Worm (Caenorhabditis elegans) whole organism, L4 larva: ENCODE data around the gene acs-19.
A peak's percentile ranks its signal among the peaks of the same experiment; 100 is the strongest.

ENCODE experiments used
- R02D3.7 ChIP-seq: fragments of 150-350 bp; sonication (generic microtip); optimal IDR thresholded peaks from 3 replicates; lab custom pipeline; 2014; ENCODE audit warnings: missing biosample characterization, missing genetic modification characterization
- T26A8.4 ChIP-seq: fragments of 200-800 bp; sonication (Bioruptor generic); IDR thresholded peaks from 2 replicates; pipeline ENCODE4 v1.3.6; 2022; ENCODE audit warnings: missing genetic modification characterization, missing compliant biosample characterization
- Y48G9A.11 ChIP-seq: fragments of 200-800 bp; sonication (Bioruptor generic); IDR thresholded peaks from 2 replicates; pipeline ENCODE4 v1.3.6; 2022; ENCODE audit warnings: missing genetic modification reagents, missing genetic modification characterization, missing compliant biosample characterization
- ZK337.2 ChIP-seq: fragments of 200-800 bp; sonication (Bioruptor generic); IDR thresholded peaks from 2 replicates; pipeline ENCODE4 v1.3.6; 2022; ENCODE audit warnings: missing genetic modification reagents, missing genetic modification characterization, missing compliant biosample characterization
- aha-1 ChIP-seq: fragments of 150-350 bp; peaks from one replicate; lab custom pipeline; 2014; ENCODE audit warnings: missing biosample characterization, missing genetic modification characterization
- arid-1 ChIP-seq: fragments of 200-800 bp; sonication (Bioruptor generic); conservative IDR thresholded peaks from 2 replicates; pipeline ENCODE4 v1.3.6; 2022; ENCODE audit warnings: missing genetic modification reagents, missing genetic modification characterization, missing compliant biosample characterization
- ceh-20 ChIP-seq: fragments of 200-800 bp; sonication (Bioruptor generic); IDR thresholded peaks from 2 replicates; pipeline ENCODE4 v1.3.6; 2022; ENCODE audit warnings: missing genetic modification reagents, missing genetic modification characterization, missing compliant biosample characterization
- ceh-28 ChIP-seq: fragments of 150-350 bp; optimal IDR thresholded peaks from 2 replicates; lab custom pipeline; 2014; ENCODE audit warnings: missing biosample characterization, missing genetic modification reagents, missing genetic modification characterization
- ceh-44 ChIP-seq: fragments of 200-800 bp; sonication (Bioruptor generic); IDR thresholded peaks from 2 replicates; pipeline ENCODE4 v1.3.6; 2022; ENCODE audit warnings: missing genetic modification reagents, missing genetic modification characterization, missing compliant biosample characterization
- ctbp-1 ChIP-seq: fragments of 200-800 bp; sonication (Bioruptor generic); IDR thresholded peaks from 2 replicates; pipeline ENCODE4 v1.3.6; 2022; ENCODE audit warnings: missing genetic modification reagents, missing genetic modification characterization, missing compliant biosample characterization
- daf-16 ChIP-seq, 3 experiments: sonication (generic microtip); optimal IDR thresholded peaks; 2 replicates each; lab custom pipeline; 2016 to 2017; ENCODE audit warnings: missing genetic modification characterization in 3 of 3, missing genetic modification reagents in 3 of 3, mild to moderate bottlenecking in 2 of 3, missing compliant biosample characterization in 2 of 3, missing biosample characterization in 1 of 3, moderate library complexity in 1 of 3
- dmd-6 ChIP-seq: fragments of 200-800 bp; sonication (Bioruptor generic); IDR thresholded peaks from 2 replicates; pipeline ENCODE4 v1.3.6; 2022; ENCODE audit warnings: missing genetic modification reagents, missing genetic modification characterization, missing compliant biosample characterization
- dve-1 ChIP-seq: sonication (generic microtip); optimal IDR thresholded peaks from 2 replicates; lab custom pipeline; 2017; ENCODE audit warnings: antibody characterized with exemption, mild to moderate bottlenecking, missing genetic modification characterization, missing compliant biosample characterization; ENCODE audit not compliant: insufficient read depth
- egl-43 ChIP-seq: fragments of 200-800 bp; sonication (Bioruptor generic); IDR thresholded peaks from 2 replicates; pipeline ENCODE4 v1.3.6; 2022; ENCODE audit warnings: missing genetic modification reagents, missing genetic modification characterization, missing compliant biosample characterization
- hif-1 ChIP-seq, 2 experiments: sonication (generic microtip); optimal IDR thresholded peaks; 2 replicates each; lab custom pipeline; 2016 to 2017; ENCODE audit warnings: missing compliant biosample characterization in 2 of 2, missing genetic modification characterization in 2 of 2, missing genetic modification reagents in 2 of 2, missing genotype in 2 of 2, mild to moderate bottlenecking in 1 of 2
- hlh-11 ChIP-seq: fragments of 200-800 bp; sonication (Bioruptor generic); optimal IDR thresholded peaks from 2 replicates; lab custom pipeline; 2018; ENCODE audit warnings: mild to moderate bottlenecking, missing genetic modification characterization, missing compliant biosample characterization
- hlh-30 ChIP-seq: sonication (generic microtip); optimal IDR thresholded peaks from 2 replicates; lab custom pipeline; 2017; ENCODE audit warnings: antibody characterized with exemption, mild to moderate bottlenecking, missing genetic modification characterization, missing compliant biosample characterization; ENCODE audit not compliant: insufficient read depth
- jun-1 ChIP-seq: fragments of 150-350 bp; optimal IDR thresholded peaks from 2 replicates; lab custom pipeline; 2014; ENCODE audit warnings: missing biosample characterization, missing genetic modification reagents, missing genetic modification characterization
- lin-39 ChIP-seq: fragments of 150-350 bp; optimal IDR thresholded peaks from 2 replicates; lab custom pipeline; 2014; ENCODE audit warnings: missing biosample characterization, missing genetic modification reagents, missing genetic modification characterization
- lir-3 ChIP-seq: sonication (generic microtip); optimal IDR thresholded peaks from 2 replicates; lab custom pipeline; 2016; ENCODE audit warnings: mild to moderate bottlenecking, missing genetic modification characterization, missing compliant biosample characterization
- lsy-2 ChIP-seq, 2 experiments: fragments of 150-350 bp in 1 of 2; sonication (generic microtip) in 1 of 2; optimal IDR thresholded peaks; 2 replicates each; lab custom pipeline; 2014 to 2017; ENCODE audit warnings: missing biosample characterization in 2 of 2, missing genetic modification characterization in 2 of 2
- madf-9 ChIP-seq: fragments of 200-800 bp; sonication (Bioruptor generic); conservative IDR thresholded peaks from 2 replicates; pipeline ENCODE4 v1.3.6; 2022; ENCODE audit warnings: missing genetic modification reagents, missing genetic modification characterization, missing compliant biosample characterization
- mdt-29 ChIP-seq: fragments of 200-800 bp; sonication (Bioruptor generic); IDR thresholded peaks from 2 replicates; pipeline ENCODE4 v1.3.6; 2022; ENCODE audit warnings: missing genetic modification reagents, missing genetic modification characterization, missing compliant biosample characterization
- mes-2 ChIP-seq: sonication (generic microtip); optimal IDR thresholded peaks from 2 replicates; lab custom pipeline; 2016; ENCODE audit warnings: missing genotype, mild to moderate bottlenecking, missing genetic modification characterization, missing compliant biosample characterization; ENCODE audit not compliant: poor library complexity, severe bottlenecking
- nhr-10 ChIP-seq: fragments of 150-350 bp; optimal IDR thresholded peaks from 2 replicates; lab custom pipeline; 2014; ENCODE audit warnings: missing biosample characterization, missing genetic modification characterization
- nhr-102 ChIP-seq: sonication (generic microtip); optimal IDR thresholded peaks from 2 replicates; lab custom pipeline; 2016; ENCODE audit warnings: mild to moderate bottlenecking, missing genetic modification characterization, moderate library complexity, missing compliant biosample characterization
- nhr-11 ChIP-seq: fragments of 150-350 bp; optimal IDR thresholded peaks from 2 replicates; lab custom pipeline; 2014; ENCODE audit warnings: missing biosample characterization, missing genetic modification characterization
- nhr-111 ChIP-seq: fragments of 200-800 bp; sonication (Bioruptor generic); optimal IDR thresholded peaks from 2 replicates; lab custom pipeline; 2018; ENCODE audit warnings: mild to moderate bottlenecking, missing genetic modification characterization, missing compliant biosample characterization
- nhr-237 ChIP-seq: sonication (generic microtip); optimal IDR thresholded peaks from 2 replicates; lab custom pipeline; 2017; ENCODE audit warnings: missing biosample characterization, missing genetic modification characterization
- nhr-25 ChIP-seq: sonication (generic microtip); optimal IDR thresholded peaks from 2 replicates; lab custom pipeline; 2017; ENCODE audit warnings: missing genetic modification characterization, mild to moderate bottlenecking, missing compliant biosample characterization, antibody characterized with exemption, moderate library complexity, borderline replicate concordance; ENCODE audit not compliant: insufficient read depth
- nhr-28 ChIP-seq: fragments of 150-350 bp; optimal IDR thresholded peaks from 2 replicates; lab custom pipeline; 2014; ENCODE audit warnings: missing biosample characterization, missing genetic modification characterization
- nhr-41 ChIP-seq: fragments of 200-800 bp; sonication (Bioruptor generic); IDR thresholded peaks from 2 replicates; pipeline ENCODE4 v1.3.6; 2022; ENCODE audit warnings: missing genetic modification reagents, missing genetic modification characterization, missing compliant biosample characterization
- nhr-6 ChIP-seq: fragments of 150-350 bp; optimal IDR thresholded peaks from 2 replicates; lab custom pipeline; 2014; ENCODE audit warnings: missing biosample characterization, missing genetic modification characterization
- nhr-76 ChIP-seq: fragments of 150-350 bp; optimal IDR thresholded peaks from 2 replicates; lab custom pipeline; 2014; ENCODE audit warnings: missing biosample characterization, missing genetic modification characterization
- nhr-77 ChIP-seq: fragments of 150-350 bp; optimal IDR thresholded peaks from 2 replicates; lab custom pipeline; 2014; ENCODE audit warnings: missing biosample characterization, missing genetic modification characterization
- php-3 ChIP-seq: fragments of 200-800 bp; sonication (Bioruptor generic); IDR thresholded peaks from 2 replicates; pipeline ENCODE4 v1.3.6; 2022; ENCODE audit warnings: missing genetic modification reagents, missing genetic modification characterization, missing compliant biosample characterization
- rbr-2 ChIP-seq: sonication (generic microtip); optimal IDR thresholded peaks from 2 replicates; lab custom pipeline; 2016; ENCODE audit warnings: missing genotype, missing genetic modification characterization, missing compliant biosample characterization
- set-16 ChIP-seq: fragments of 200-800 bp; sonication (Bioruptor generic); IDR thresholded peaks from 2 replicates; pipeline ENCODE4 v1.3.6; 2022; ENCODE audit warnings: missing genetic modification reagents, missing genetic modification characterization, missing compliant biosample characterization
- skn-1 ChIP-seq: fragments of 150-350 bp; optimal IDR thresholded peaks from 2 replicates; lab custom pipeline; 2014; ENCODE audit warnings: missing biosample characterization, missing genetic modification characterization
- snpc-4 ChIP-seq: fragments of 150-350 bp; optimal IDR thresholded peaks from 2 replicates; lab custom pipeline; 2014; ENCODE audit warnings: missing biosample characterization, missing genetic modification characterization
- tag-97 ChIP-seq: fragments of 200-800 bp; sonication (Bioruptor generic); IDR thresholded peaks from 2 replicates; pipeline ENCODE4 v1.3.6; 2022; ENCODE audit warnings: missing genetic modification characterization, missing compliant biosample characterization
- tra-1 ChIP-seq: fragments of 200-800 bp; sonication (Bioruptor generic); IDR thresholded peaks from 2 replicates; pipeline ENCODE4 v1.3.6; 2022; ENCODE audit warnings: missing genetic modification reagents, missing genetic modification characterization, missing compliant biosample characterization
- unc-130 ChIP-seq: sonication (generic microtip); optimal IDR thresholded peaks from 2 replicates; lab custom pipeline; 2016; ENCODE audit warnings: missing genetic modification reagents, missing genetic modification characterization, missing compliant biosample characterization
- vab-7 ChIP-seq: fragments of 200-800 bp; sonication (Bioruptor generic); IDR thresholded peaks from 2 replicates; pipeline ENCODE4 v1.3.6; 2022; ENCODE audit warnings: missing genetic modification reagents, missing genetic modification characterization, missing compliant biosample characterization
- zag-1 ChIP-seq: fragments of 150-350 bp; optimal IDR thresholded peaks from 2 replicates; lab custom pipeline; 2014; ENCODE audit warnings: missing biosample characterization, missing genetic modification characterization
- zip-11 ChIP-seq: fragments of 200-800 bp; sonication (Bioruptor generic); IDR thresholded peaks from 2 replicates; pipeline ENCODE4 v1.3.6; 2022; ENCODE audit warnings: missing genetic modification characterization, missing compliant biosample characterization
- ztf-7 ChIP-seq: fragments of 150-350 bp; optimal IDR thresholded peaks from 2 replicates; lab custom pipeline; 2014; ENCODE audit warnings: missing biosample characterization, missing genetic modification characterization

acs-19 gene

DNA sequence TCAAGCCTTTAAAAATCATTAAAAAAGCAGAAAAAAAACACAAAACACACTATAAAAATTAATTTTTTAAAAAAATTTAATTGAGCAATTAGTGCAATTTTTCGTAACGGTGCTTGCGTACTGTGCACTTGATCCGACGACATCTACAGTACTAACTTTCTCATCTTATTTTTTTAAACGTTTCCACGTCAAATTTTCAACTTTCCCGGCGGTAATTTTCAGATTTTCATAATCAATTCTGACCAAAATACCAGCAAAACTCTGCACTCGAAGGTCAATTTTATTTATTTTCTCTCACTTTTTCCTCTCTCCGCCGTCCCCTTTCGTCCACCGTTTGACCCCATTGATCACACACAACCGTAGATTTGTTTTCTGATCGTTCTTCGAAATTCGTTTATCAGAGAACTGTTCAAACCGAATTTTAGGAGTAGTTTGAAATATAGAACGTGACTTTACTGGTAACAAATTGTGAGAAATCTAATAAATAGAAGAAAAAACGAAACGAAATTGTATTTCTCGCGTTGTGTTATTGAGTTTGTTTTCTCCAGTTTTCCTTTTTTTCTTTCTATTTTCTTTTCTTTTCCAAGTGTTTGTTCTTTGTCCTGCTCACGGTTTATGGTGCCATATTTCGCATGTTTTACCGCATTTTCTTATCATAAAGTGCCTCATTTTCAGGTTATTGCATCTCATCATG lies at the start of gene acs-19 (continued):
- no peak for TF ChIP-seq mes-2 (tag; lab: Kevin White, UChicago)
- no peak for TF ChIP-seq nhr-10 (tag; lab: Kevin White, UChicago)
- TF ChIP-seq jun-1, result no peak
- TF ChIP-seq ceh-28 (tag; lab: Kevin White, UChicago), result no peak
- TF ChIP-seq lin-39 (tag; lab: Kevin White, UChicago), result no peak
- TF ChIP-seq arid-1 (GFP tag; lab: Robert Waterston, UW), result no peak
- no peak for TF ChIP-seq nhr-76 (tag; lab: Kevin White, UChicago)
- TF ChIP-seq hif-1 (tag; optimal IDR thresholded peaks at IDR 0.05; lab: Kevin White, UChicago), result peak in 1 of 2 experiments; percentile 30
- no peak for TF ChIP-seq zag-1 (tag; lab: Kevin White, UChicago)

ce11 chrIII:3819579-3819978 lies 44.7 kb upstream of the acs-19 start, which contains the start of gene dpy-27:
TSS of gene dpy-27 (minus strand) at chrIII:3819679.
- TF ChIP-seq snpc-4 (tag; lab: Kevin White, UChicago) (no peak), nhr-237 (tag; lab: Kevin White, UChicago) (no peak), nhr-25 (tag; lab: Kevin White, UChicago) (no peak), lir-3 (tag; lab: Kevin White, UChicago) (no peak), vab-7 (no peak), zag-1 (tag; lab: Kevin White, UChicago) (no peak), skn-1 (tag; lab: Kevin White, UChicago) (no peak), nhr-28 (tag; lab: Kevin White, UChicago) (no peak), mdt-29 (no peak), lsy-2 (tag; optimal IDR thresholded peaks at IDR 0.05; lab: Kevin White, UChicago) (no peak), tag-97 (no peak), php-3 (GFP tag; lab: Robert Waterston, UW) (no peak), Y48G9A.11 (no peak), nhr-77 (tag; lab: Kevin White, UChicago) (no peak), daf-16 (GFP tag; optimal IDR thresholded peaks at IDR 0.05; lab: Kevin White, UChicago) (no peak), daf-16 (tag; optimal IDR thresholded peaks at IDR 0.05; lab: Kevin White, UChicago) (no peak)

DNA sequence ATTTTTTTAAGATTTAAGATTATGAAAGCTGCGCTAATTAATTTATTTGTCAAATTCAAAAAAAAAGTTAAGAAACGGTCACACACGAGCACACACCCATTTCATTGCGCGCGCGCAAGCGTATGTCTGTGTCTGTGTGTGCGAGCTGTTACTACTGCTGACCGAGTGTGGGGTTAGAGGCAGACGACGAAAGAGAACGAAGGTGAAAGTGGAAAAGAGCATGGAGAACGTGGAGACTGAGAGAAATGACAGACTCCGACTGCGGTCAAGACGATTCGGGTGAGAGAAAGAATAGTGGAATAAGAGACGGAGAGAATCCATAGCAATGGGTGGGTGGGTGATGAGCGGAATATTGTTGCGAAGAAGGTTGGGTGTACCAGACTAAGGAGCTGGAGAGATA lies 44.2 kb upstream of the acs-19 start:
- TF ChIP-seq nhr-111 (no peak), ztf-7 (tag; lab: Kevin White, UChicago) (peak; percentile 8), rbr-2 (tag; lab: Kevin White, UChicago) (peak; percentile 50), R02D3.7 (tag; lab: Kevin White, UChicago) (no peak), hlh-11 (tag; lab: Kevin White, UChicago) (peak; percentile 91), nhr-102 (tag; lab: Kevin White, UChicago) (peak; percentile 11), hlh-30 (peak; percentile 93), ceh-20 (GFP tag; lab: Robert Waterston, UW) (0 out of 2 replicates have a peak, but pooled peaks have one; percentile 10), aha-1 (tag; lab: Kevin White, UChicago) (peak; percentile 61), dve-1 (tag; lab: Kevin White, UChicago) (peak; percentile 78), ctbp-1 (GFP tag; lab: Robert Waterston, UW) (peak; percentile 9; the same call in 1 of the 2 replicates), unc-130 (GFP tag; lab: Kevin White, UChicago) (no peak), egl-43 (peak; percentile 78), nhr-11 (tag; lab: Kevin White, UChicago) (peak; percentile 23), T26A8.4 (GFP tag; lab: Robert Waterston, UW) (peak; percentile 67), set-16 (GFP tag; lab: Robert Waterston, UW) (peak; percentile 31; the same call in 1 of the 2 replicates), zip-11 (no peak), ZK337.2 (GFP tag; lab: Robert Waterston, UW) (no peak), nhr-41 (peak; percentile 50; the same call in 1 of the 2 replicates), dmd-6 (peak; percentile 45), ceh-44 (no peak), hif-1 (tag; optimal IDR thresholded peaks at IDR 0.05; lab: Kevin White, UChicago) (peak in 1 of 2 experiments; percentile 51), tra-1 (GFP tag; lab: Robert Waterston, UW) (no peak), madf-9 (GFP tag; lab: Robert Waterston, UW) (no peak), nhr-6 (tag; lab: Kevin White, UChicago) (peak; percentile 69), arid-1 (GFP tag; lab: Robert Waterston, UW) (0 out of 2 replicates have a peak, but pooled peaks have one; percentile 32)
